Worm (Caenorhabditis elegans): ENCODE measurements around the gene F20D6.2.

- no peak for TF ChIP-seq pqm-1 (tag; optimal IDR thresholded peaks at IDR 0.05)
- TF ChIP-seq nhr-76 (tag; optimal IDR thresholded peaks at IDR 0.05), result no peak
- TF ChIP-seq F44E2.7 (GFP tag; IDR thresholded peaks at IDR 0.05), result no peak
- TF ChIP-seq zag-1 (tag; optimal IDR thresholded peaks at IDR 0.05), result no peak
- TF ChIP-seq unc-62 (GFP tag; optimal IDR thresholded peaks at IDR 0.05 in 1 of 2), result no peak
- TF ChIP-seq unc-62 (tag; optimal IDR thresholded peaks at IDR 0.05), result no peak
- peak; percentile 94 for TF ChIP-seq aha-1 (tag)
- TF ChIP-seq nhr-28 (tag; optimal IDR thresholded peaks at IDR 0.05), result no peak
- no peak for TF ChIP-seq mep-1 (tag; optimal IDR thresholded peaks at IDR 0.05)
- TF ChIP-seq ceh-20 (GFP tag; IDR thresholded peaks at IDR 0.05), result no peak
- no peak for TF ChIP-seq ama-1 (optimal IDR thresholded peaks at IDR 0.05)
Observed at ce11 chrV:8188421-8188820, 2.6 kb downstream of the F20D6.2 start, which contains the start of gene F20D6.15.
